Worm (Caenorhabditis elegans) whole organism, late embryonic: Measurements from ENCODE around the gene sgcb-1.

Source experiments
- ama-1 ChIP-seq: fragments of 150-350 bp; optimal IDR thresholded peaks from 2 replicates; lab custom pipeline; 2014
- nhr-11 ChIP-seq: fragments of 150-350 bp; optimal IDR thresholded peaks from 2 replicates; lab custom pipeline; 2014; ENCODE audit warnings: missing biosample characterization, missing genetic modification characterization
- pha-2 ChIP-seq: sonication (generic microtip); optimal IDR thresholded peaks from 2 replicates; lab custom pipeline; 2017; ENCODE audit warnings: mild to moderate bottlenecking, missing genetic modification characterization, missing compliant biosample characterization

DNA sequence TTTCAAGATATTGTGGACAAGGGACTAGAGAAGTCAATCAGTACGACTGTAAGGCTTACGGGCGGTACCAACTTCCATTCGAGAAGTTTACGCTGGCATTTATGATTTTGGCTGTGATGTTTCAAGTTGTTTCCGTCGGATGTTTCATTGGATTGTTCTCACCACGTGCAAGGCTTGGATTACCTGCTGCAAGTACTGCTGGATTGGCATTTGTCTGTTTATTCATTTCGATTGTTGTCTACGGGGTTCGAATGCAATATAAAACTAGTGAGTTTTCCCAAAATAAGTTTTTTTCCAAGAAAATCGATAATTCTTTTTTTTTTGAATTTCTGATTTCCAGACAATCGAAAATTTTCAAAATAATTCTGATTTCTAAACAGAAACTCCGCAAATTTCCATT, 14.6 kb downstream of the sgcb-1 start:
- TF ChIP-seq ama-1 (lab: Kevin White, UChicago) (no peak), pha-2 (tag; lab: Kevin White, UChicago) (no peak), nhr-11 (no peak)
